Fruit fly (Drosophila melanogaster) Kc167 (cell line): ENCODE data around the gene CG9393.

ENCODE experiments used
- Myc ChIP-seq: fragments of >200 bp; optimal IDR thresholded peaks from 2 replicates; lab custom pipeline; 2017; ENCODE audit warnings: missing external identifiers
- h ChIP-seq: fragments of >200 bp; optimal IDR thresholded peaks from 3 replicates; lab custom pipeline; 2018; ENCODE audit warnings: missing external identifiers
- insv ChIP-seq: fragments of >200 bp; optimal IDR thresholded peaks from 3 replicates; lab custom pipeline; 2018; ENCODE audit warnings: missing external identifiers
- psq ChIP-seq: fragments of >200 bp; optimal IDR thresholded peaks from 2 replicates; lab custom pipeline; 2017; ENCODE audit warnings: missing external identifiers
- ttk ChIP-seq: sonication (Bioruptor generic); optimal IDR thresholded peaks from 2 replicates; lab custom pipeline; 2017; ENCODE audit warnings: missing external identifiers

DNA sequence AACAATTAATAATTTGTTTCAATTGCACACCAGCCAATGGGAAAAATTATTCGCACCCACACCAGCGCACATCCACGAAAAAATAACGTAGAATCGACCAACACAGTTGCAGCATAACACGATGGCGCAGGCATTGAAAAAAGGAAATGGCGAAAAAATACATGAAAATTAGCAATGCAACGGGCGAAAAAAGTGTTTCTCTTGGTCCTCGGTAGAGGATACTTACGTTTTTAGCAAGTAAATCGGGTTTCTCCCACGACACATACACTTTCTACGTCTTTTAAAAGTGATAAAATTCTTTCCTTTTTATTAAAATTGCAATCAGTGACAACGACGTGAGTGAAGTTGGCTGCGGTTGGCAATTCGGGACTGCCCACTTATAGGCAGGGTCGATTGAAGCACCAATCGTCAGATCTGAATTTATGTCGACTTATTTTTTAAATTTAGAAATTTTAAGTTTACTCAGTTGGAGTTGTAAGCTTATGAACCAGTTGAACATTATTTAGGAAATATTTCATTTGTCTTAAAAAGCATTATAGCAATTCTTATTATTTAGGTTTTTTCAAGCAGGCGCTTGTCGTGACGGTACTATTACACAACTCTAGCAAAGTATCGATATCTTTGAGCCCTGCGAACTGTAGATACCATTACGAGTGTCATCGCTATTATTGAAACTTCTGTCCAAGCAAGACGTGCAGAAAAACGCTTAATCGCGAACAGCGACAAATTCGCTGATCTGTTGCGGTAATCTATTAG, 14.1 kb upstream of the CG9393 start, which contains the start of the genes Kap-alpha3 and Son:
- no peak for TF ChIP-seq psq (lab: Kevin White, UChicago)
- no peak for TF ChIP-seq insv (lab: Kevin White, UChicago)
- TF ChIP-seq Myc (lab: Kevin White, UChicago): no peak
- TF ChIP-seq h: no peak
- TF ChIP-seq ttk: no peak
